Worm (Caenorhabditis elegans) whole organism, L4 larva: Measurements from ENCODE around the gene ZK470.6.
"Not testable (repeated sequence)": the region's sequence is repeated elsewhere in the genome, so short reads cannot be mapped to it uniquely, and the experiment has no call there.

Experiments
- F49E8.2 ChIP-seq: sonication (generic microtip); optimal IDR thresholded peaks from 2 replicates; lab custom pipeline; 2016; ENCODE audit warnings: missing compliant biosample characterization, mild to moderate bottlenecking, missing genetic modification characterization, borderline replicate concordance
- egl-27 ChIP-seq: sonication (generic microtip); optimal IDR thresholded peaks from 3 replicates; lab custom pipeline; 2017; ENCODE audit warnings: missing biosample characterization, missing genetic modification reagents, missing genetic modification characterization
- madf-9 ChIP-seq: fragments of 200-800 bp; sonication (Bioruptor generic); conservative IDR thresholded peaks from 2 replicates; pipeline ENCODE4 v1.3.6; 2022; ENCODE audit warnings: missing genetic modification reagents, missing genetic modification characterization, missing compliant biosample characterization
- pqm-1 ChIP-seq: sonication (generic microtip); optimal IDR thresholded peaks from 2 replicates; lab custom pipeline; 2017; ENCODE audit warnings: missing biosample characterization, missing genetic modification characterization
- ztf-7 ChIP-seq: fragments of 150-350 bp; optimal IDR thresholded peaks from 2 replicates; lab custom pipeline; 2014; ENCODE audit warnings: missing biosample characterization, missing genetic modification characterization

DNA sequence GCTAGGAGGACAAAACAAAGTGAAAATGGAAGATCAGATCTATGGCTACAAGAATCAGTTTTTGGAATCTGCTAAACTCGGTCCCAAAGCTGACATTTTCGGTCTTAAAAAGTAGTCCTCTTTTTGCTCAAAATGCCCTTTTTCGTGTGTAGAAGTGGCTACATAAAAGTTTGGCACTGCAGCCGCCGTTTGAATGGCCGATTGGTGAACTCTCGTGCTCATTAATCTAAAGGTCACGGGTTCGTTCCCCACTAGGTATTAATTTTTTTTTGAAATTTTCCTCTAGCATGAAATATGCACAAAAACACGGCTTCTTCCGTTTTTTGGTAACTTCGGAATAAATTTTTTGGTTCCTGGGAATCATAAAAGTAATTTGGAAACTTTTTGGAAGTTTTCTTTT, 27.5 kb upstream of the ZK470.6 start:
- not testable (repeated sequence) for TF ChIP-seq egl-27; pqm-1; ztf-7 (tag; lab: Kevin White, UChicago); F49E8.2 (tag; lab: Kevin White, UChicago); madf-9 (GFP tag; lab: Robert Waterston, UW)
